Fruit fly (Drosophila melanogaster) whole organism, prepupa: ENCODE data around the gene Sfp84E.

Experiments
- Blimp-1 ChIP-seq: fragments of 200-800 bp; sonication (Bioruptor generic); optimal IDR thresholded peaks from 3 replicates; lab custom pipeline; 2017; ENCODE audit warnings: missing biosample characterization, missing genetic modification characterization, mild to moderate bottlenecking, moderate library complexity, missing genetic modification reagents
- CG10631 ChIP-seq: fragments of 200-800 bp; sonication (Bioruptor generic); optimal IDR thresholded peaks from 2 replicates; lab custom pipeline; 2016; ENCODE audit warnings: missing biosample characterization, missing genetic modification characterization
- CG16779 ChIP-seq: fragments of 200-800 bp; sonication (Bioruptor generic); optimal IDR thresholded peaks from 3 replicates; lab custom pipeline; 2017; ENCODE audit warnings: missing biosample characterization, mild to moderate bottlenecking, missing genetic modification characterization
- CG3919 ChIP-seq: fragments of 200-800 bp; sonication (Bioruptor generic); optimal IDR thresholded peaks from 3 replicates; lab custom pipeline; 2016; ENCODE audit warnings: missing biosample characterization, missing genetic modification characterization
- CG6163 ChIP-seq: fragments of 200-800 bp; sonication (Bioruptor generic); IDR thresholded peaks from 3 replicates; pipeline ENCODE4 v1.3.6; 2022; ENCODE audit warnings: missing biosample characterization, missing genetic modification characterization
- CG6854 ChIP-seq: fragments of 200-800 bp; sonication (Bioruptor generic); optimal IDR thresholded peaks from 2 replicates; lab custom pipeline; 2017; ENCODE audit warnings: missing biosample characterization, mild to moderate bottlenecking, missing genetic modification characterization
- Sox14 ChIP-seq: fragments of 200-800 bp; sonication (Bioruptor generic); optimal IDR thresholded peaks from 3 replicates; lab custom pipeline; 2016; ENCODE audit warnings: missing biosample characterization, missing genetic modification characterization
- Sox15 ChIP-seq: fragments of 200-800 bp; sonication (Bioruptor generic); optimal IDR thresholded peaks from 3 replicates; lab custom pipeline; 2016; ENCODE audit warnings: missing biosample characterization, missing genetic modification characterization
- acj6 ChIP-seq: fragments of 200-800 bp; sonication (Bioruptor generic); optimal IDR thresholded peaks from 3 replicates; lab custom pipeline; 2016; ENCODE audit warnings: missing biosample characterization, missing genetic modification characterization
- vri ChIP-seq: fragments of 200-800 bp; sonication (Bioruptor generic); optimal IDR thresholded peaks from 3 replicates; lab custom pipeline; 2016; ENCODE audit warnings: missing biosample characterization, mild to moderate bottlenecking, missing genetic modification characterization

DNA sequence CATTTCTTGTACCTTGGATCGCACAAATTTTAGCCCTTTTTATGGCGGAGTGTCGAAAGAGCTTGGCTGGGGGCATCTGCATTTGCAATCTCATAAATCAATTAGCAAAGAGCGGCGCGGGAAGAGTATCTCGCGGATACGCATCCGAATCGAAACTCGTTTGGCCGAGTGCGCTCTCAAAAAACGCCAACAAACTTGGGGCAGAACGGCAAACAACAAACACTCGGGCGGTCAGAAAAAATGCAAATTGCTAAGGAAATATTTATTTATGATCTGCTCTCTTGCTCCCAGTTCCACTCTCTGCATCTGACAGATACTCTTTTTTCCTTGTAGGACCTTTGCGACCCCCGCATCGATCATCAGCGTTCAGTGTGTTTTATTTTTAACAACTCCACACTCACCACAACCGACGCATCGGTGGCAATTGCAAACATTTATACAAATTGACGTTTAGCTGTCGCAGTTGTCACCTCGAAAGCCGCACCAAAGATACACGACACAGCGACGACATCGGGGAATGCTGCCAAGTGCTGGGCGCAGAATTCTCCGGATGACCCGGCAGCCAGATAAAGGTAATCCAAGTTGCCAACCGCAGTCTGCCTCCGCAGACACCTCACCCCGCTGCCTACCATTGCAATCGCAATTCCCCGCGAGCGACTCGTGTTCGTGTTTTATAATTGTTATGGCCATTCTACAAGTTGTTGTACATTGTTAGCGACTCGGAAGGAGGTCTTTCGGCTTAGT lies 11.0 kb downstream of the Sfp84E start:
- TF ChIP-seq CG3919 (GFP tag; lab: Kevin White, UChicago) (no peak), Blimp-1 (GFP tag; lab: Kevin White, UChicago) (no peak), CG10631 (GFP tag; lab: Kevin White, UChicago) (no peak), CG6854 (peak; percentile 20), CG6163 (GFP tag; lab: Robert Waterston, UW) (no peak; the same call in 2 of the 3 replicates), Sox14 (GFP tag; lab: Kevin White, UChicago) (no peak), CG16779 (no peak), Sox15 (GFP tag; lab: Kevin White, UChicago) (no peak), acj6 (GFP tag; lab: Kevin White, UChicago) (no peak), vri (GFP tag; lab: Kevin White, UChicago) (no peak)
